Worm (Caenorhabditis elegans): Measurements from ENCODE around the gene T19H12.2.

T19H12.2 gene

ce11 chrV:4850446-4850845, 39.8 kb upstream of the T19H12.2 start:
- TF ChIP-seq nhr-28 (tag; optimal IDR thresholded peaks at IDR 0.05) (no peak), bed-3 (GFP tag; optimal IDR thresholded peaks at IDR 0.05) (no peak), elt-3 (tag; optimal IDR thresholded peaks at IDR 0.05) (no peak), elt-1 (tag; optimal IDR thresholded peaks at IDR 0.05; ENCODE audit: borderline replicate concordance, insufficient read depth) (no peak), mls-2 (tag; optimal IDR thresholded peaks at IDR 0.05) (no peak), ztf-11 (tag; optimal IDR thresholded peaks at IDR 0.05) (no peak), mab-5 (tag; optimal IDR thresholded peaks at IDR 0.05) (no peak), lin-13 (tag; optimal IDR thresholded peaks at IDR 0.05) (no peak), ham-2 (GFP tag; optimal IDR thresholded peaks at IDR 0.05) (no peak), tbx-8 (GFP tag; optimal IDR thresholded peaks at IDR 0.05) (no peak), blmp-1 (tag; optimal IDR thresholded peaks at IDR 0.05) (no peak), sem-2 (GFP tag; optimal IDR thresholded peaks at IDR 0.05) (no peak), ceh-83 (GFP tag; optimal IDR thresholded peaks at IDR 0.05) (no peak), lin-32 (GFP tag; optimal IDR thresholded peaks at IDR 0.05) (no peak)

- TF ChIP-seq mls-2 (tag; optimal IDR thresholded peaks at IDR 0.05) (no peak), lsy-2 (tag; optimal IDR thresholded peaks at IDR 0.05) (no peak), ceh-39 (tag; optimal IDR thresholded peaks at IDR 0.05) (no peak), unc-120 (tag; optimal IDR thresholded peaks at IDR 0.05; ENCODE audit: poor library complexity, severe bottlenecking) (no peak), sem-2 (GFP tag; optimal IDR thresholded peaks at IDR 0.05) (no peak), snpc-4 (tag; optimal IDR thresholded peaks at IDR 0.05) (no peak)
Observed at ce11 chrV:4851138-4851537, 39.1 kb upstream of the T19H12.2 start, which contains the start of gene nex-4. Gene nex-4 (plus strand): TSS chrV:4851438.

ce11 chrV:4851969-4852368, 38.3 kb upstream of the T19H12.2 start:
- TF ChIP-seq unc-120 (tag; optimal IDR thresholded peaks at IDR 0.05; ENCODE audit: poor library complexity, severe bottlenecking) (no peak), ceh-39 (tag; optimal IDR thresholded peaks at IDR 0.05) (no peak), bed-3 (GFP tag; optimal IDR thresholded peaks at IDR 0.05) (no peak), ceh-43 (GFP tag; optimal IDR thresholded peaks at IDR 0.05) (no peak), M03D4.4 (tag; optimal IDR thresholded peaks at IDR 0.05) (no peak)

ce11 chrV:4857561-4857960, 32.7 kb upstream of the T19H12.2 start:
- TF ChIP-seq zip-8 (tag; optimal IDR thresholded peaks at IDR 0.05) (no peak), elt-3 (tag; optimal IDR thresholded peaks at IDR 0.05) (no peak), bed-3 (GFP tag; optimal IDR thresholded peaks at IDR 0.05) (no peak), ham-2 (GFP tag; optimal IDR thresholded peaks at IDR 0.05) (no peak), nhr-2 (tag; optimal IDR thresholded peaks at IDR 0.05) (no peak), unc-39 (tag; optimal IDR thresholded peaks at IDR 0.05) (no peak), sem-2 (GFP tag; optimal IDR thresholded peaks at IDR 0.05) (no peak), blmp-1 (tag; optimal IDR thresholded peaks at IDR 0.05) (no peak)

ce11 chrV:4860525-4860924, 29.7 kb upstream of the T19H12.2 start:
- peak; percentile 20 for TF ChIP-seq unc-120 (tag; optimal IDR thresholded peaks at IDR 0.05; ENCODE audit: poor library complexity, severe bottlenecking)
- no peak for TF ChIP-seq mls-2 (tag; optimal IDR thresholded peaks at IDR 0.05)
- TF ChIP-seq M03D4.4 (tag; optimal IDR thresholded peaks at IDR 0.05), result no peak
- TF ChIP-seq ces-1 (GFP tag; optimal IDR thresholded peaks at IDR 0.05), result peak; percentile 39
- TF ChIP-seq sptf-1 (tag; optimal IDR thresholded peaks at IDR 0.05), result peak; percentile 12
- peak; percentile 37 for TF ChIP-seq unc-62 (GFP tag; optimal IDR thresholded peaks at IDR 0.05)
- TF ChIP-seq mep-1 (tag; optimal IDR thresholded peaks at IDR 0.05), result peak; percentile 13
- no peak for TF ChIP-seq flh-1 (GFP tag; optimal IDR thresholded peaks at IDR 0.05)

- no peak for TF ChIP-seq ztf-11 (tag; optimal IDR thresholded peaks at IDR 0.05)
- no peak for TF ChIP-seq ceh-39 (tag; optimal IDR thresholded peaks at IDR 0.05)
- peak; percentile 43 for TF ChIP-seq zip-8 (tag; optimal IDR thresholded peaks at IDR 0.05)
Observed at ce11 chrV:4862737-4863136, 27.5 kb upstream of the T19H12.2 start, which contains the start of gene C37H5.13. Gene C37H5.13 (minus strand): TSS chrV:4862965.

ce11 chrV:4864330-4864729, 25.9 kb upstream of the T19H12.2 start:
- TF ChIP-seq ztf-11 (tag; optimal IDR thresholded peaks at IDR 0.05) (no peak), M03D4.4 (tag; optimal IDR thresholded peaks at IDR 0.05) (no peak), nhr-2 (tag; optimal IDR thresholded peaks at IDR 0.05) (no peak)
